Worm (Caenorhabditis elegans) whole organism, L3 larva: ENCODE measurements around the gene cdkl-1.

Experiments used
- elt-2 ChIP-seq: sonication (generic microtip); optimal IDR thresholded peaks from 2 replicates; lab custom pipeline; 2016; ENCODE audit warnings: missing genetic modification reagents, mild to moderate bottlenecking, missing genetic modification characterization, missing compliant biosample characterization
- lin-39 ChIP-seq: fragments of 150-350 bp; optimal IDR thresholded peaks from 2 replicates; lab custom pipeline; 2018; ENCODE audit warnings: missing biosample characterization, missing genetic modification reagents, missing genetic modification characterization
- lsy-12 ChIP-seq: sonication (generic microtip); optimal IDR thresholded peaks from 2 replicates; lab custom pipeline; 2016; ENCODE audit warnings: mild to moderate bottlenecking, missing genetic modification characterization, missing compliant biosample characterization
- nhr-12 ChIP-seq: fragments of 150-350 bp; optimal IDR thresholded peaks from 2 replicates; lab custom pipeline; 2014; ENCODE audit warnings: missing biosample characterization, missing genetic modification characterization
- nhr-76 ChIP-seq: fragments of 150-350 bp; sonication (generic microtip); optimal IDR thresholded peaks from 5 replicates; lab custom pipeline; 2014; ENCODE audit warnings: missing biosample characterization, missing genetic modification characterization
- sea-2 ChIP-seq: fragments of 150-350 bp; sonication (generic microtip); optimal IDR thresholded peaks from 4 replicates; lab custom pipeline; 2014; ENCODE audit warnings: missing biosample characterization, missing genetic modification reagents, missing genetic modification characterization
- ztf-4 ChIP-seq: fragments of 150-350 bp; optimal IDR thresholded peaks from 2 replicates; lab custom pipeline; 2014; ENCODE audit warnings: missing biosample characterization, missing genetic modification characterization

The cdkl-1 gene

ce11 chrV:11156589-11156988 is 57.9 kb downstream of the cdkl-1 start:
- TF ChIP-seq sea-2 (GFP tag; lab: Kevin White, UChicago) (no peak), ztf-4 (tag; lab: Kevin White, UChicago) (no peak), lin-39 (tag; lab: Kevin White, UChicago) (no peak), elt-2 (tag; lab: Kevin White, UChicago) (peak; percentile 42), lsy-12 (tag; lab: Kevin White, UChicago) (no peak), nhr-12 (no peak), nhr-76 (tag; lab: Kevin White, UChicago) (no peak)
